Worm (Caenorhabditis elegans): ENCODE results near the gene F14D7.6.

DNA sequence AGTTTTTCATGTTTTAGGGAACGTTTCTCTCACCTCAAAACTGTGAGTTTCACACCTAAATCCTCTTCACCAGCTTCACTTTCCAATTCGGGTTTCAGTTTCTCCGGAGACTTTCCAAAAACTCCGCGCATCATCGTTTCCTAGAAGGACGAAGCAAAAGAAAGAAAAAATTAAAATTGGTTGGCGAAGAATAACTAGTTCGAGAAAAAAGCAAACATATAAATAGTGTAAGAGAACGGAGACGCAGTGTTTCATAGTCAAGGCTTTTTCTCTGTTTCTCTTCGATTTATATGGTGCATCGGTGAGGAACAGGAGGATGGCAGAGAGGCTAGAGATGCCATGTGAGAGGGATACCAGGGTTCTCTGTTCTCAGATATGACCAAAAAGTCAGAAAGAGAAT is 21.5 kb downstream of the F14D7.6 start, which contains the start of gene F47B8.3:
- TF ChIP-seq sem-2 (GFP tag; optimal IDR thresholded peaks at IDR 0.05) (no peak), unc-39 (tag; optimal IDR thresholded peaks at IDR 0.05) (no peak), ham-2 (GFP tag; optimal IDR thresholded peaks at IDR 0.05) (no peak)
